Worm (Caenorhabditis elegans) whole organism, midembryonic: ENCODE data around the gene ZC404.15.

Experiments used
- T22C8.4 ChIP-seq: fragments of 200-800 bp; sonication (Bioruptor generic); IDR thresholded peaks from 2 replicates; pipeline ENCODE4 v1.3.6; 2022; ENCODE audit warnings: missing genetic modification characterization, missing compliant biosample characterization
- cog-1 ChIP-seq: sonication (generic microtip); optimal IDR thresholded peaks from 2 replicates; lab custom pipeline; 2016; ENCODE audit warnings: missing genetic modification characterization, missing compliant biosample characterization
- flt-1 ChIP-seq: fragments of 200-800 bp; sonication (Bioruptor generic); IDR thresholded peaks from 2 replicates; pipeline ENCODE4 v1.3.6; 2022; ENCODE audit warnings: missing genetic modification characterization, missing compliant biosample characterization
- klf-2 ChIP-seq: fragments of 200-800 bp; sonication (Bioruptor generic); conservative IDR thresholded peaks from 2 replicates; pipeline ENCODE4 v1.3.6; 2022; ENCODE audit warnings: missing genetic modification reagents, missing genetic modification characterization, missing compliant biosample characterization
- med-1 ChIP-seq: sonication (generic microtip); optimal IDR thresholded peaks from 2 replicates; lab custom pipeline; 2017; ENCODE audit warnings: missing genetic modification characterization, mild to moderate bottlenecking, missing compliant biosample characterization, antibody characterized with exemption, missing genetic modification reagents; ENCODE audit not compliant: insufficient read depth
- ref-1 ChIP-seq: fragments of 200-800 bp; sonication (Bioruptor generic); conservative IDR thresholded peaks from 2 replicates; pipeline ENCODE4 v1.3.6; 2022; ENCODE audit warnings: missing genetic modification reagents, missing genetic modification characterization, missing compliant biosample characterization
- ztf-23 ChIP-seq: fragments of 200-800 bp; sonication (Bioruptor generic); IDR thresholded peaks from 2 replicates; pipeline ENCODE4 v1.3.6; 2022; ENCODE audit warnings: missing genetic modification reagents, missing genetic modification characterization, missing compliant biosample characterization
- ztf-29 ChIP-seq: fragments of 200-800 bp; sonication (Bioruptor generic); IDR thresholded peaks from 2 replicates; pipeline ENCODE4 v1.3.6; 2022; ENCODE audit warnings: missing genetic modification reagents, missing genetic modification characterization, missing compliant biosample characterization

DNA sequence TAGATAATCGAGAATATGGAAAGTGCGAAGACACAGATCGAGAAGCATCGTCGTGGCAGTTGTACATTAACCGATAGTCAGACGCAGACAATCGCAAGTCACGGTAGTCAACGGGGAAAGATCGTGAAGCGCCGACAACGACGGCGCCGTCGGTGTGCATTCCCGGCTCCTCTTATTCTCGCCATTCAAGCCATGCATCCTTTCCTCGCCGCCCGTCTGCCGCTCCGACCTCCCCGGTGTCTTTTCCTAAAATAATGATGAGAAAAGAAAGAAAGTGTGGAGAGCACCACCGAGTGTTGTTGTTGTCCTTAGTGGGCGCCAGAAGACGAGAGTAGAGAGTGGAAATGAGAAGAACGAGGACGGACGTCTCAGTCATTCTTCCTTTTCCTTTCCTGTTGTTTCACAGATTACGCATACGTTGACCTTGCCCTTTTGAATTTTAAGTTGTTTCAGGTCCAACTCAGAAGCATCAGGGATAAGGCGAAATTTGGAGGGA, 13.5 kb downstream of the ZC404.15 start, which contains the start of gene ZC404.1:
- TF ChIP-seq flt-1 (GFP tag; lab: Robert Waterston, UW): no peak
- TF ChIP-seq ztf-23 (GFP tag; lab: Robert Waterston, UW): no peak
- TF ChIP-seq med-1: no peak
- TF ChIP-seq ref-1 (GFP tag; lab: Robert Waterston, UW): no peak
- TF ChIP-seq ztf-29 (GFP tag; lab: Robert Waterston, UW): no peak
- TF ChIP-seq cog-1 (tag; lab: Kevin White, UChicago): no peak
- TF ChIP-seq T22C8.4 (GFP tag; lab: Robert Waterston, UW): no peak
- no peak for TF ChIP-seq klf-2
